Worm (Caenorhabditis elegans) whole organism, L1 larva: ENCODE data around the gene Y32F6B.9.

Experiments used
- C04F5.9 ChIP-seq: sonication (generic microtip); optimal IDR thresholded peaks from 2 replicates; lab custom pipeline; 2016; ENCODE audit warnings: missing genetic modification characterization, missing compliant biosample characterization
- C16A3.4 ChIP-seq: fragments of 150-350 bp; optimal IDR thresholded peaks from 2 replicates; lab custom pipeline; 2014; ENCODE audit warnings: missing biosample characterization, missing genetic modification characterization
- C34B4.2 ChIP-seq: sonication (generic microtip); optimal IDR thresholded peaks from 2 replicates; lab custom pipeline; 2017; ENCODE audit warnings: mild to moderate bottlenecking, missing genetic modification characterization, missing compliant biosample characterization
- F16B12.6 ChIP-seq: fragments of 150-350 bp; optimal IDR thresholded peaks from 2 replicates; lab custom pipeline; 2014; ENCODE audit warnings: missing biosample characterization, missing genetic modification characterization
- Y116A8C.19 ChIP-seq: sonication (generic microtip); optimal IDR thresholded peaks from 2 replicates; lab custom pipeline; 2016; ENCODE audit warnings: missing compliant biosample characterization, missing genetic modification characterization, borderline replicate concordance
- aha-1 ChIP-seq: fragments of 150-350 bp; optimal IDR thresholded peaks from 2 replicates; lab custom pipeline; 2014; ENCODE audit warnings: missing biosample characterization, missing genetic modification characterization
- alr-1 ChIP-seq: fragments of 200-800 bp; sonication (Bioruptor generic); optimal IDR thresholded peaks from 2 replicates; lab custom pipeline; 2018; ENCODE audit warnings: borderline replicate concordance, mild to moderate bottlenecking, missing genetic modification characterization, missing compliant biosample characterization
- aly-2 ChIP-seq: fragments of 150-350 bp; optimal IDR thresholded peaks from 2 replicates; lab custom pipeline; 2014; ENCODE audit warnings: missing biosample characterization, missing genetic modification characterization
- blmp-1 ChIP-seq: fragments of 150-350 bp; optimal IDR thresholded peaks from 2 replicates; lab custom pipeline; 2014; ENCODE audit warnings: missing biosample characterization, missing genetic modification characterization
- ceh-63 ChIP-seq: fragments of 200-800 bp; sonication (Bioruptor generic); optimal IDR thresholded peaks from 2 replicates; lab custom pipeline; 2018; ENCODE audit warnings: mild to moderate bottlenecking, missing genetic modification characterization, missing compliant biosample characterization
- ceh-8 ChIP-seq: fragments of 200-800 bp; sonication (Bioruptor generic); optimal IDR thresholded peaks from 2 replicates; lab custom pipeline; 2018; ENCODE audit warnings: mild to moderate bottlenecking, missing genetic modification characterization, moderate library complexity, missing compliant biosample characterization
- ceh-82 ChIP-seq, 3 experiments: fragments of 150-350 bp in 1 of 3; sonication (generic microtip) in 2 of 3; optimal IDR thresholded peaks; 2 replicates each; lab custom pipeline; 2014 to 2017; ENCODE audit warnings: missing biosample characterization in 3 of 3, missing genetic modification characterization in 3 of 3
- ceh-90 ChIP-seq: sonication (generic microtip); optimal IDR thresholded peaks from 2 replicates; lab custom pipeline; 2016; ENCODE audit warnings: missing genetic modification characterization, missing compliant biosample characterization
- ces-1 ChIP-seq: fragments of 150-350 bp; optimal IDR thresholded peaks from 2 replicates; lab custom pipeline; 2014; ENCODE audit warnings: missing biosample characterization, missing genetic modification reagents, missing genetic modification characterization
- dpl-1 ChIP-seq, 3 experiments: fragments of 150-350 bp in 2 of 3; sonication (generic microtip) in 1 of 3; optimal IDR thresholded peaks; 2 replicates each; lab custom pipeline; 2014 to 2017; ENCODE audit warnings: missing biosample characterization in 3 of 3, missing genetic modification characterization in 3 of 3, missing genetic modification reagents in 3 of 3
- dsc-1 ChIP-seq: sonication (generic microtip); optimal IDR thresholded peaks from 2 replicates; lab custom pipeline; 2016; ENCODE audit warnings: mild to moderate bottlenecking, missing genetic modification characterization, missing compliant biosample characterization
- efl-1 ChIP-seq, 4 experiments: fragments of 150-350 bp; optimal IDR thresholded peaks in 3 of 4; peaks in 1 of 4; 1 replicate in 1 of 4; 2 replicates in 3 of 4; lab custom pipeline; 2014; ENCODE audit warnings: missing biosample characterization in 2 of 4, missing genetic modification characterization in 2 of 4, missing genetic modification reagents in 2 of 4
- egl-13 ChIP-seq: sonication (generic microtip); optimal IDR thresholded peaks from 2 replicates; lab custom pipeline; 2016; ENCODE audit warnings: missing genotype, missing genetic modification reagents, missing genetic modification characterization, missing compliant biosample characterization
- egl-27 ChIP-seq, 2 experiments: fragments of 150-350 bp in 1 of 2; sonication (generic microtip); optimal IDR thresholded peaks; 3 replicates each; lab custom pipeline; 2017 to 2018; ENCODE audit warnings: missing biosample characterization in 2 of 2, missing genetic modification characterization in 2 of 2, missing genetic modification reagents in 2 of 2
- elt-2 ChIP-seq: sonication (generic microtip); optimal IDR thresholded peaks from 2 replicates; lab custom pipeline; 2016; ENCODE audit warnings: missing genetic modification characterization, mild to moderate bottlenecking, inconsistent platforms, missing compliant biosample characterization, missing genetic modification reagents
- elt-3 ChIP-seq, 6 experiments: fragments of 150-350 bp in 1 of 6; sonication (generic microtip); optimal IDR thresholded peaks; 2 replicates each; lab custom pipeline; 2017 to 2018; ENCODE audit warnings: missing biosample characterization in 6 of 6, missing genetic modification characterization in 6 of 6, inconsistent platforms in 1 of 6
- ets-5 ChIP-seq: fragments of 200-800 bp; sonication (Bioruptor generic); IDR thresholded peaks from 2 replicates; pipeline ENCODE4 v1.3.6; 2022; ENCODE audit warnings: missing genetic modification characterization, missing compliant biosample characterization
- fos-1 ChIP-seq: fragments of 150-350 bp; optimal IDR thresholded peaks from 2 replicates; lab custom pipeline; 2014; ENCODE audit warnings: missing biosample characterization, missing genetic modification characterization
- hlh-17 ChIP-seq: fragments of 200-800 bp; sonication (Bioruptor generic); optimal IDR thresholded peaks from 2 replicates; lab custom pipeline; 2018; ENCODE audit warnings: missing genetic modification characterization, mild to moderate bottlenecking, missing compliant biosample characterization, moderate library complexity, borderline replicate concordance
- irx-1 ChIP-seq: sonication (generic microtip); optimal IDR thresholded peaks from 2 replicates; lab custom pipeline; 2016; ENCODE audit warnings: missing genetic modification characterization, missing compliant biosample characterization
- isw-1 ChIP-seq: fragments of 200-800 bp; sonication (Bioruptor generic); IDR thresholded peaks from 2 replicates; pipeline ENCODE4 v1.3.6; 2022; ENCODE audit warnings: missing genetic modification characterization, missing compliant biosample characterization
- lin-13 ChIP-seq: fragments of 150-350 bp; optimal IDR thresholded peaks from 2 replicates; lab custom pipeline; 2014; ENCODE audit warnings: missing biosample characterization, missing genetic modification reagents, missing genetic modification characterization
- lin-14 ChIP-seq: fragments of 200-800 bp; sonication (Bioruptor generic); optimal IDR thresholded peaks from 2 replicates; lab custom pipeline; 2018; ENCODE audit warnings: mild to moderate bottlenecking, missing genetic modification characterization, moderate library complexity, missing compliant biosample characterization
- lin-35 ChIP-seq, 2 experiments: fragments of 150-350 bp; optimal IDR thresholded peaks; 2 replicates each; lab custom pipeline; 2014; ENCODE audit warnings: missing biosample characterization in 2 of 2, missing genetic modification characterization in 2 of 2, missing genetic modification reagents in 2 of 2
- lin-39 ChIP-seq: fragments of 150-350 bp; optimal IDR thresholded peaks from 2 replicates; lab custom pipeline; 2014; ENCODE audit warnings: missing biosample characterization, missing genetic modification reagents, missing genetic modification characterization
- lsy-2 ChIP-seq, 2 experiments: fragments of 150-350 bp; optimal IDR thresholded peaks; 2 replicates each; lab custom pipeline; 2014; ENCODE audit warnings: missing biosample characterization in 2 of 2, missing genetic modification characterization in 2 of 2
- mdl-1 ChIP-seq, 2 experiments: fragments of 150-350 bp; optimal IDR thresholded peaks; 2 replicates each; lab custom pipeline; 2014 to 2017; ENCODE audit warnings: missing biosample characterization in 2 of 2, missing genetic modification characterization in 2 of 2, inconsistent platforms in 1 of 2
- mef-2 ChIP-seq: fragments of 150-350 bp; optimal IDR thresholded peaks from 2 replicates; lab custom pipeline; 2014; ENCODE audit warnings: missing biosample characterization, missing genetic modification characterization
- mep-1 ChIP-seq: fragments of 150-350 bp; optimal IDR thresholded peaks from 2 replicates; lab custom pipeline; 2014; ENCODE audit warnings: missing biosample characterization, missing genetic modification characterization
- nhr-11 ChIP-seq: fragments of 150-350 bp; optimal IDR thresholded peaks from 2 replicates; lab custom pipeline; 2014; ENCODE audit warnings: missing biosample characterization, missing genetic modification characterization
- nhr-12 ChIP-seq: sonication (generic microtip); optimal IDR thresholded peaks from 2 replicates; lab custom pipeline; 2017; ENCODE audit warnings: missing biosample characterization, missing genetic modification characterization
- nhr-19 ChIP-seq: fragments of 200-800 bp; sonication (Bioruptor generic); conservative IDR thresholded peaks from 2 replicates; pipeline ENCODE4 v1.3.6; 2022; ENCODE audit warnings: missing genetic modification characterization, missing compliant biosample characterization
- nhr-237 ChIP-seq: fragments of 150-350 bp; optimal IDR thresholded peaks from 2 replicates; lab custom pipeline; 2014; ENCODE audit warnings: missing biosample characterization, missing genetic modification characterization
- nhr-47 ChIP-seq: sonication (generic microtip); optimal IDR thresholded peaks from 2 replicates; lab custom pipeline; 2016; ENCODE audit warnings: mild to moderate bottlenecking, missing genetic modification characterization, moderate library complexity, missing compliant biosample characterization
- nhr-71 ChIP-seq: sonication (generic microtip); optimal IDR thresholded peaks from 2 replicates; lab custom pipeline; 2016; ENCODE audit warnings: mild to moderate bottlenecking, missing genetic modification characterization, moderate library complexity, missing compliant biosample characterization
- nhr-85 ChIP-seq: sonication (generic microtip); peaks from one replicate; lab custom pipeline; 2016; ENCODE audit warnings: missing genetic modification characterization, inconsistent platforms, missing compliant biosample characterization
- skn-1 ChIP-seq: fragments of 150-350 bp; optimal IDR thresholded peaks from 2 replicates; lab custom pipeline; 2014; ENCODE audit warnings: missing biosample characterization, missing genetic modification characterization
- snpc-4 ChIP-seq: fragments of 150-350 bp; optimal IDR thresholded peaks from 2 replicates; lab custom pipeline; 2014; ENCODE audit warnings: missing biosample characterization, missing genetic modification characterization
- sox-4 ChIP-seq: sonication (generic microtip); optimal IDR thresholded peaks from 2 replicates; lab custom pipeline; 2016; ENCODE audit warnings: missing genetic modification characterization, missing compliant biosample characterization
- sup-37 ChIP-seq: fragments of 200-800 bp; sonication (Bioruptor generic); optimal IDR thresholded peaks from 2 replicates; lab custom pipeline; 2018; ENCODE audit warnings: mild to moderate bottlenecking, missing genetic modification characterization, missing compliant biosample characterization
- tbx-2 ChIP-seq: sonication (generic microtip); optimal IDR thresholded peaks from 2 replicates; lab custom pipeline; 2016; ENCODE audit warnings: missing genetic modification characterization, missing compliant biosample characterization
- unc-30 ChIP-seq: sonication (generic microtip); optimal IDR thresholded peaks from 2 replicates; lab custom pipeline; 2017; ENCODE audit warnings: missing biosample characterization, missing genetic modification characterization
- unc-62 ChIP-seq: fragments of 150-350 bp; optimal IDR thresholded peaks from 2 replicates; lab custom pipeline; 2014; ENCODE audit warnings: missing biosample characterization, missing genetic modification reagents, missing genetic modification characterization
- unc-86 ChIP-seq: sonication (generic microtip); optimal IDR thresholded peaks from 2 replicates; lab custom pipeline; 2016; ENCODE audit warnings: missing genetic modification characterization, missing compliant biosample characterization
- vab-15 ChIP-seq: sonication (generic microtip); optimal IDR thresholded peaks from 2 replicates; lab custom pipeline; 2017; ENCODE audit warnings: missing genotype, mild to moderate bottlenecking, missing genetic modification characterization, missing compliant biosample characterization
- zag-1 ChIP-seq: fragments of 150-350 bp; optimal IDR thresholded peaks from 2 replicates; lab custom pipeline; 2014; ENCODE audit warnings: missing biosample characterization, missing genetic modification characterization

Y32F6B.9 gene

DNA sequence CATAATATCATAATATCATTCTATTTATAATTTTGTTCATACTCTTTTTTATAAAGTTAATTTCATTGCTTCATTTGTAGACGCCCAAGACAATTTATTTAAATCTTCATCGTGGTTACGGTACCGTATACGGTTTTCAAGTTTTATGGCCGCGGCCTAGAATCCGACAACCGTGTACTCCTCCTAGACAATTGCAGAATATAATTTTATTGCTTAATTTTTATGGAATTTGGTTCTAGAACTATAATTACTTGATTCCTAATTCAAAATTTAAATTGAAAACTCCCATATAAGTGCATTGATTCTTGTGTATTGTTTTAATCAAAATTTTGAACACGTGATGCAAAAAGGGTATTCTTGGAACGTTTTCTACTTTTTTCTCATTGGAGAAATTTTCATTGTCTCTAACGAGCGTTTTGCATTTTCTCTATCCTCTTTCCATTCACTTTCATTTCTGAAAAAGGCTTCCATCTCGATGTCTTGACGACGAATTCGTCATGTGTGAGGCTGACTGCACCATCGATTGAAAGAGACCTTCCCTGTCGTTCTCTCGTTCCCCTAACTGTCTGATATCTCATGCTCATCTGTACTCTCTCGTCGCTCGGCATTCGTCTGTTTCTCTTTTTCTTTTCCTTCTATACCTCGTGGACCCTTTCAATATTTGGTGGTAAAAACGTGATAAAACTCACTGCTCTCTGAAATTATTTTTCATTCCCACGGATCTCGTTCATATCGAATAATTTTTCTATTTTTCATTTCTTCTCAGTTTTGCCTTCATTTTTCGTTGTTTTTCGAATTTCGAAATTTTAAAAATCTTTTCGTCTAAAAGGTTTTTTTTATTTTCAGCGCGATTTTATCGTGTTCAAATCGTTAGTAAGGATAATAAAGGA lies 37.1 kb upstream of the Y32F6B.9 start, which contains the start of gene pap-1 (continued):
- TF ChIP-seq blmp-1 (tag; lab: Kevin White, UChicago) (peak; percentile 52), nhr-12 (tag; lab: Kevin White, UChicago) (no peak), C34B4.2 (tag; lab: Kevin White, UChicago) (no peak), nhr-85 (tag; lab: Kevin White, UChicago) (peak; percentile 79), C04F5.9 (tag; lab: Kevin White, UChicago) (no peak), aha-1 (tag; lab: Kevin White, UChicago) (no peak), aly-2 (tag; lab: Kevin White, UChicago) (no peak), egl-13 (peak; percentile 3), vab-15 (tag; lab: Kevin White, UChicago) (no peak), mdl-1 (tag; optimal IDR thresholded peaks at IDR 0.05; lab: Kevin White, UChicago) (peak in 1 of 2 experiments; percentile 40), efl-1 (optimal IDR thresholded peaks at IDR 0.05; lab: Kevin White, UChicago) (peak; percentile 62 to 78), efl-1 (GFP tag; optimal IDR thresholded peaks at IDR 0.05 in 1 of 2; lab: Kevin White, UChicago) (peak; percentile 22 to 72), ceh-63 (GFP tag; lab: Kevin White, UChicago) (no peak), tbx-2 (tag; lab: Kevin White, UChicago) (no peak), lsy-2 (tag; optimal IDR thresholded peaks at IDR 0.05; lab: Kevin White, UChicago) (peak; percentile 6 to 32), nhr-47 (peak; percentile 43), elt-3 (tag; optimal IDR thresholded peaks at IDR 0.05; lab: Kevin White, UChicago) (no peak), isw-1 (no peak; the same call in 1 of the 2 replicates), lin-35 (GFP tag; optimal IDR thresholded peaks at IDR 0.05; lab: Kevin White, UChicago) (peak; percentile 16 to 68), ces-1 (GFP tag; lab: Kevin White, UChicago) (no peak), lin-13 (GFP tag; lab: Kevin White, UChicago) (no peak), ceh-82 (tag; optimal IDR thresholded peaks at IDR 0.05; lab: Kevin White, UChicago) (no peak), elt-2 (peak; percentile 3), dsc-1 (peak; percentile 21), egl-27 (tag; optimal IDR thresholded peaks at IDR 0.05; lab: Kevin White, UChicago) (no peak), sup-37 (no peak), lin-39 (tag; lab: Kevin White, UChicago) (no peak), unc-62 (GFP tag; lab: Kevin White, UChicago) (no peak), alr-1 (tag; lab: Kevin White, UChicago) (no peak), mep-1 (peak; percentile 61), ceh-90 (tag; lab: Kevin White, UChicago) (peak; percentile 76), nhr-237 (tag; lab: Kevin White, UChicago) (no peak), nhr-19 (GFP tag; lab: Robert Waterston, UW) (no peak), Y116A8C.19 (tag; lab: Kevin White, UChicago) (no peak), ets-5 (GFP tag; lab: Robert Waterston, UW) (no peak), unc-30 (tag; lab: Kevin White, UChicago) (no peak), fos-1 (tag; lab: Kevin White, UChicago) (no peak), zag-1 (tag; lab: Kevin White, UChicago) (no peak), lin-14 (GFP tag; lab: Kevin White, UChicago) (peak; percentile 21), mef-2 (tag; lab: Kevin White, UChicago) (no peak), nhr-71 (peak; percentile 55), F16B12.6 (no peak), irx-1 (peak; percentile 64), sox-4 (tag; lab: Kevin White, UChicago) (no peak), nhr-11 (no peak), hlh-17 (GFP tag; lab: Kevin White, UChicago) (no peak), dpl-1 (GFP tag; optimal IDR thresholded peaks at IDR 0.05; lab: Kevin White, UChicago) (peak; percentile 14 to 32 (median 19)), ceh-8 (no peak), C16A3.4 (no peak), skn-1 (tag; lab: Kevin White, UChicago) (no peak), snpc-4 (tag; lab: Kevin White, UChicago) (no peak), unc-86 (no peak)
